Fruit fly (Drosophila melanogaster) S2 (cell line): ENCODE data around the gene stwl.

Experiments
- CG8478 ChIP-seq: fragments of >200 bp; optimal IDR thresholded peaks from 2 replicates; lab custom pipeline; 2018
- CTCF ChIP-seq, 2 experiments: fragments of >200 bp; optimal IDR thresholded peaks; 2 replicates each; lab custom pipeline; 2018

The stwl gene

dm6 chr3L:14409419-14410145 is at the start of gene stwl:
stwl (minus strand) TSS chr3L:14409939.
- TF ChIP-seq CTCF (optimal IDR thresholded peaks at IDR 0.05; lab: Kevin White, UChicago) (peak; percentile 37 to 65), CG8478 (lab: Kevin White, UChicago) (no peak)

- TF ChIP-seq CTCF (optimal IDR thresholded peaks at IDR 0.05; lab: Kevin White, UChicago) (no peak), CG8478 (lab: Kevin White, UChicago) (no peak)
These were observed 47.2 kb upstream of the stwl start for dm6 chr3L:14456898-14457297.

dm6 chr3L:14455968-14456678 is 46.4 kb upstream of the stwl start:
- TF ChIP-seq CG8478 (lab: Kevin White, UChicago) (no peak), CTCF (optimal IDR thresholded peaks at IDR 0.05; lab: Kevin White, UChicago) (no peak)

- TF ChIP-seq CG8478 (lab: Kevin White, UChicago) (no peak), CTCF (optimal IDR thresholded peaks at IDR 0.05; lab: Kevin White, UChicago) (no peak)
These were observed 45.0 kb upstream of the stwl start for dm6 chr3L:14454716-14455115.

dm6 chr3L:14453260-14453590 is 43.5 kb upstream of the stwl start:
- TF ChIP-seq CTCF (optimal IDR thresholded peaks at IDR 0.05; lab: Kevin White, UChicago) (no peak), CG8478 (lab: Kevin White, UChicago) (no peak)

- no peak for TF ChIP-seq CTCF (optimal IDR thresholded peaks at IDR 0.05; lab: Kevin White, UChicago)
These were observed 42.9 kb upstream of the stwl start for dm6 chr3L:14452419-14453259.

dm6 chr3L:14451534-14451933 is 41.8 kb upstream of the stwl start:
- TF ChIP-seq CTCF (optimal IDR thresholded peaks at IDR 0.05; lab: Kevin White, UChicago): no peak
- no peak for TF ChIP-seq CG8478 (lab: Kevin White, UChicago)

dm6 chr3L:14450347-14450926 is 40.7 kb upstream of the stwl start:
- no peak for TF ChIP-seq CG8478 (lab: Kevin White, UChicago)
- no peak for TF ChIP-seq CTCF (optimal IDR thresholded peaks at IDR 0.05; lab: Kevin White, UChicago)

- TF ChIP-seq CG8478 (lab: Kevin White, UChicago): no peak
- TF ChIP-seq CTCF (optimal IDR thresholded peaks at IDR 0.05; lab: Kevin White, UChicago): no peak
These were observed 38.7 kb upstream of the stwl start for dm6 chr3L:14448321-14449043.

dm6 chr3L:14447374-14447773 is 37.6 kb upstream of the stwl start:
- TF ChIP-seq CG8478 (lab: Kevin White, UChicago) (no peak), CTCF (optimal IDR thresholded peaks at IDR 0.05; lab: Kevin White, UChicago) (no peak)

- no peak for TF ChIP-seq CG8478 (lab: Kevin White, UChicago)
- TF ChIP-seq CTCF (optimal IDR thresholded peaks at IDR 0.05; lab: Kevin White, UChicago): no peak
These were observed 37.1 kb upstream of the stwl start for dm6 chr3L:14446874-14447273.

- TF ChIP-seq CG8478 (lab: Kevin White, UChicago): no peak
- TF ChIP-seq CTCF (optimal IDR thresholded peaks at IDR 0.05; lab: Kevin White, UChicago): no peak
These were observed 30.9 kb upstream of the stwl start for dm6 chr3L:14440592-14440991.

- TF ChIP-seq CG8478 (lab: Kevin White, UChicago): no peak
- TF ChIP-seq CTCF (optimal IDR thresholded peaks at IDR 0.05; lab: Kevin White, UChicago): no peak
These were observed 22.5 kb upstream of the stwl start for dm6 chr3L:14432252-14432651.

dm6 chr3L:14428958-14429357 is 19.2 kb upstream of the stwl start:
- TF ChIP-seq CG8478 (lab: Kevin White, UChicago): no peak
- no peak for TF ChIP-seq CTCF (optimal IDR thresholded peaks at IDR 0.05; lab: Kevin White, UChicago)
